Worm (Caenorhabditis elegans): ENCODE measurements around the gene lsm-1.

The lsm-1 gene

DNA sequence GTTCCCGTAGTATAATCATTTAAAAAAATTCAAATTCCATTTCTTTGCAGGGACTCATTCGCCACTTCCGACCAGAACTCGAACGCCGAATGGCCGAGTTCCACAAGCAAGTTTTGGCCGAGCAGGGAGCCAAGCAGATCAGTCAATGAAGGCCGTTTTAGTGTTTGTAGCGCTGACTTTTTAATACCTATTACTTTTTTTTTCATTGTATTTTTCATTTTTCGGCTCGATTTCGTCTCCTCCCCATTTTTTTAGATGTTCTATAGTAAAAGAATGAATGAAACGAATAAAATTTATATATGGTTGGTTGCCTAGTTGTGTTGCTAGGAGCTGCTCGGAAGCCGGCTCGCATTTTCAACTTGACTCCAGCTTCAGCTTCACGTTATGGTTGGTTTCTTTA is 26.9 kb upstream of the lsm-1 start, which contains the start of gene C09H10.4:
TSS of gene C09H10.4 (plus strand) at position 301 of the 400 bp plus-strand sequence.
- TF ChIP-seq syd-9 (tag; optimal IDR thresholded peaks at IDR 0.05), result no peak
- no peak for TF ChIP-seq fkh-6 (tag; optimal IDR thresholded peaks at IDR 0.05)
- no peak for TF ChIP-seq pax-1 (tag; optimal IDR thresholded peaks at IDR 0.05)

ce11 chrII:11101171-11101570 is 25.6 kb upstream of the lsm-1 start:
- TF ChIP-seq gmeb-2 (tag; optimal IDR thresholded peaks at IDR 0.05), result no peak

DNA sequence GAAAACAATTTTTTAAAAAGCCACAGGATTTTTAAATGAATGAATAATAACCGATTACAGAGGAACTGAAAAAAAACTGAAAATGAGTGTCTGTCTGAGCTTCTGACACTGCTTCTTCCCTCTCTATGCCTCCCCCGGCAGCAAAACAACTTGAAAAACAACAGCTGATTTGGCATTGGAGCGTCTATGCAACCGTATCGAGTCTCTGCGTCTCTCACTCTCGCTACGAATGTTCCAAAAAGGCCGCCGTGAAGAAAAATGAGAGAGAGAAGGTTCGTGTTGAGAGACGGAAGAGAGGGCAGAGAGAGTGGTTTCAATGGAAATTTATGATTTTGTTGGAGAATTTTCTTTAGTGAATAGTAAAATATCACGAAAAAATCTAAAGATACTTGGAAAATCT is 23.7 kb upstream of the lsm-1 start:
- TF ChIP-seq sox-4 (tag; optimal IDR thresholded peaks at IDR 0.05) (no peak), nfya-1 (tag; optimal IDR thresholded peaks at IDR 0.05) (peak; percentile 63), hlh-30 (tag; optimal IDR thresholded peaks at IDR 0.05; ENCODE audit: insufficient read depth) (peak; percentile 66)

ce11 chrII:11103657-11104056 is 23.1 kb upstream of the lsm-1 start, which contains the start of gene C09H10.5:
TSS of gene C09H10.5 (minus strand) at chrII:11103757.
- TF ChIP-seq syd-9 (tag; optimal IDR thresholded peaks at IDR 0.05) (no peak), pros-1 (tag; optimal IDR thresholded peaks at IDR 0.05) (no peak), ama-1 (optimal IDR thresholded peaks at IDR 0.05) (no peak), nhr-232 (tag; optimal IDR thresholded peaks at IDR 0.05) (no peak), ceh-34 (tag; optimal IDR thresholded peaks at IDR 0.05) (no peak), C38D4.7 (GFP tag; optimal IDR thresholded peaks at IDR 0.05) (no peak), ceh-19 (GFP tag; optimal IDR thresholded peaks at IDR 0.05) (no peak), C08G9.2 (tag; optimal IDR thresholded peaks at IDR 0.05) (no peak), lin-11 (tag; optimal IDR thresholded peaks at IDR 0.05) (no peak), npax-4 (tag; optimal IDR thresholded peaks at IDR 0.05) (no peak), elt-2 (tag; optimal IDR thresholded peaks at IDR 0.05) (no peak), pag-3 (tag; optimal IDR thresholded peaks at IDR 0.05; ENCODE audit: borderline replicate concordance) (no peak), rnt-1 (tag; optimal IDR thresholded peaks at IDR 0.05) (no peak), pqm-1 (tag; optimal IDR thresholded peaks at IDR 0.05) (no peak)

DNA sequence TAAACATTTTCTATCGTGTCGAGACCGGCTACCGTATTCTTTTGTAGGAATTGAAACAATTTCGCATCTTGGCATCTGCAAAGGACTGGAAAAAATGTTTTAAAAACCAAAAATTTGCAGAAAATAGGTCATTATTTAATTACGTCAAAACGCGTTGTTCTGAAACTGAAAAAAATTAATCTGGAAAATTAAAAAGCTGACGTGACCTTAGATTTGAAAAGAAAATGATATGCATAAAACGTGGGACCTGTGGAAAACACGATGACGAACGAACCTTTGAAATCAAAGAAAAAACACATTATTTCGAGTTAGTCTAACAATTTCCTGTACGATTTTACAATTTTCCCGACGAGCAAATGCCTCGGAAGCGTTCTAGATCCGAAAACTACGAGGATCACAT is 22.6 kb upstream of the lsm-1 start, which contains the start of gene C09H10.9:
TSS of gene C09H10.9 (plus strand) at position 301 of the 400 bp plus-strand sequence.
- TF ChIP-seq eyg-1 (tag; optimal IDR thresholded peaks at IDR 0.05), result no peak
- no peak for TF ChIP-seq pag-3 (tag; optimal IDR thresholded peaks at IDR 0.05; ENCODE audit: borderline replicate concordance)
- no peak for TF ChIP-seq fax-1 (tag; optimal IDR thresholded peaks at IDR 0.05)
- TF ChIP-seq sox-4 (tag; optimal IDR thresholded peaks at IDR 0.05), result no peak
- no peak for TF ChIP-seq K02D7.2 (tag; optimal IDR thresholded peaks at IDR 0.05)
- no peak for TF ChIP-seq hlh-13 (GFP tag; optimal IDR thresholded peaks at IDR 0.05)
- TF ChIP-seq hlh-8 (tag; optimal IDR thresholded peaks at IDR 0.05), result no peak
- TF ChIP-seq ama-1 (optimal IDR thresholded peaks at IDR 0.05), result no peak
- no peak for TF ChIP-seq ets-4 (tag; optimal IDR thresholded peaks at IDR 0.05)
- no peak for TF ChIP-seq fkh-10 (GFP tag; optimal IDR thresholded peaks at IDR 0.05)
- TF ChIP-seq ceh-48 (tag; optimal IDR thresholded peaks at IDR 0.05), result no peak
- TF ChIP-seq C08G9.2 (tag; optimal IDR thresholded peaks at IDR 0.05), result no peak
- no peak for TF ChIP-seq pqm-1 (tag; optimal IDR thresholded peaks at IDR 0.05)
- no peak for TF ChIP-seq hlh-15 (tag; optimal IDR thresholded peaks at IDR 0.05)

- TF ChIP-seq eyg-1 (tag; optimal IDR thresholded peaks at IDR 0.05) (no peak), Y22D7AL.16 (tag; optimal IDR thresholded peaks at IDR 0.05) (no peak), pag-3 (tag; optimal IDR thresholded peaks at IDR 0.05; ENCODE audit: borderline replicate concordance) (no peak), hlh-15 (tag; optimal IDR thresholded peaks at IDR 0.05) (no peak), ceh-19 (GFP tag; optimal IDR thresholded peaks at IDR 0.05) (no peak), sox-4 (tag; optimal IDR thresholded peaks at IDR 0.05) (no peak), ahr-1 (tag; optimal IDR thresholded peaks at IDR 0.05) (no peak), K09A11.1 (tag; optimal IDR thresholded peaks at IDR 0.05; ENCODE audit: insufficient read depth) (no peak), nfya-1 (tag; optimal IDR thresholded peaks at IDR 0.05) (no peak), syd-9 (tag; optimal IDR thresholded peaks at IDR 0.05) (no peak), sdc-2 (tag; optimal IDR thresholded peaks at IDR 0.05) (no peak), npax-4 (tag; optimal IDR thresholded peaks at IDR 0.05) (no peak), ztf-16 (tag; optimal IDR thresholded peaks at IDR 0.05) (no peak), pat-9 (tag; optimal IDR thresholded peaks at IDR 0.05) (no peak)
These were observed 20.6 kb upstream of the lsm-1 start, which contains the start of gene nasp-1 for ce11 chrII:11105981-11106711. TSS of gene nasp-1 (plus strand) at chrII:11106612.

Measured in whole organism, late embryonic.